Worm (Caenorhabditis elegans) whole organism, L4 larva: ENCODE measurements around the gene C30G7.5.
A peak's percentile ranks its signal among the peaks of the same experiment; 100 is the strongest.

Experiments
- F37D6.2 ChIP-seq: sonication (generic microtip); optimal IDR thresholded peaks from 2 replicates; lab custom pipeline; 2016; ENCODE audit warnings: mild to moderate bottlenecking, missing genetic modification characterization, missing compliant biosample characterization
- attf-4 ChIP-seq: sonication (generic microtip); optimal IDR thresholded peaks from 3 replicates; lab custom pipeline; 2017; ENCODE audit warnings: missing biosample characterization, missing genetic modification characterization
- ceh-32 ChIP-seq: sonication (generic microtip); optimal IDR thresholded peaks from 2 replicates; lab custom pipeline; 2016; ENCODE audit warnings: mild to moderate bottlenecking, missing genetic modification characterization, missing compliant biosample characterization; ENCODE audit not compliant: poor library complexity
- ceh-82 ChIP-seq: sonication (generic microtip); optimal IDR thresholded peaks from 2 replicates; lab custom pipeline; 2017; ENCODE audit warnings: missing biosample characterization, missing genetic modification characterization
- ces-1 ChIP-seq: fragments of 150-350 bp; sonication (generic microtip); optimal IDR thresholded peaks from 4 replicates; lab custom pipeline; 2014; ENCODE audit warnings: missing biosample characterization, missing genetic modification reagents, missing genetic modification characterization
- duxl-1 ChIP-seq: sonication (generic microtip); optimal IDR thresholded peaks from 2 replicates; lab custom pipeline; 2016; ENCODE audit warnings: mild to moderate bottlenecking, missing genetic modification characterization, moderate library complexity, missing compliant biosample characterization; ENCODE audit not compliant: poor library complexity
- madf-5 ChIP-seq, 2 experiments: fragments of 200-800 bp; sonication (Bioruptor generic); IDR thresholded peaks; 2 replicates each; pipeline ENCODE4 v1.3.6; 2022; ENCODE audit warnings: missing compliant biosample characterization in 2 of 2, missing genetic modification characterization in 2 of 2
- mdt-29 ChIP-seq: fragments of 200-800 bp; sonication (Bioruptor generic); IDR thresholded peaks from 2 replicates; pipeline ENCODE4 v1.3.6; 2022; ENCODE audit warnings: missing genetic modification reagents, missing genetic modification characterization, missing compliant biosample characterization
- nhr-11 ChIP-seq: fragments of 150-350 bp; optimal IDR thresholded peaks from 2 replicates; lab custom pipeline; 2014; ENCODE audit warnings: missing biosample characterization, missing genetic modification characterization
- nhr-48 ChIP-seq: sonication (generic microtip); optimal IDR thresholded peaks from 2 replicates; lab custom pipeline; 2016; ENCODE audit warnings: mild to moderate bottlenecking, missing genetic modification characterization, missing compliant biosample characterization
- nhr-76 ChIP-seq: fragments of 150-350 bp; optimal IDR thresholded peaks from 2 replicates; lab custom pipeline; 2014; ENCODE audit warnings: missing biosample characterization, missing genetic modification characterization
- saeg-2 ChIP-seq: fragments of 200-800 bp; sonication (Bioruptor generic); IDR thresholded peaks from 2 replicates; pipeline ENCODE4 v1.3.6; 2022; ENCODE audit warnings: missing genetic modification reagents, missing genetic modification characterization, missing compliant biosample characterization
- snpc-4 ChIP-seq: fragments of 150-350 bp; optimal IDR thresholded peaks from 2 replicates; lab custom pipeline; 2014; ENCODE audit warnings: missing biosample characterization, missing genetic modification characterization
- unc-62 ChIP-seq, 3 experiments: fragments of 150-350 bp in 1 of 3; sonication (generic microtip); optimal IDR thresholded peaks in 2 of 3; peaks in 1 of 3; 1 replicate in 1 of 3; 2 replicates in 2 of 3; lab custom pipeline; 2014 to 2017; ENCODE audit warnings: missing biosample characterization in 3 of 3, missing genetic modification characterization in 3 of 3, missing genetic modification reagents in 3 of 3, missing genotype in 1 of 3

ce11 chrV:14907445-14907844 lies 47.1 kb downstream of the C30G7.5 start:
- TF ChIP-seq ceh-82 (tag; lab: Kevin White, UChicago): no peak
- no peak for TF ChIP-seq F37D6.2 (tag; lab: Kevin White, UChicago)
- no peak for TF ChIP-seq nhr-48 (tag; lab: Kevin White, UChicago)
- no peak for TF ChIP-seq mdt-29
- no peak for TF ChIP-seq ces-1 (GFP tag; lab: Kevin White, UChicago)
- no peak for TF ChIP-seq attf-4 (tag; lab: Kevin White, UChicago)
- TF ChIP-seq madf-5 (GFP tag; IDR thresholded peaks at IDR 0.05; lab: Robert Waterston, UW): no peak
- TF ChIP-seq saeg-2 (GFP tag; lab: Robert Waterston, UW): no peak
- TF ChIP-seq duxl-1 (tag; lab: Kevin White, UChicago): no peak
- TF ChIP-seq ceh-32: no peak
- TF ChIP-seq nhr-11 (tag; lab: Kevin White, UChicago): no peak
- TF ChIP-seq unc-62 (GFP tag; optimal IDR thresholded peaks at IDR 0.05 in 1 of 2; lab: Kevin White, UChicago): peak in 1 of 2 experiments; percentile 98
- TF ChIP-seq unc-62 (tag; optimal IDR thresholded peaks at IDR 0.05; lab: Kevin White, UChicago): no peak
- TF ChIP-seq nhr-76 (tag; lab: Kevin White, UChicago): no peak
- no peak for TF ChIP-seq snpc-4
